Worm (Caenorhabditis elegans) whole organism, young adult: Measurements from ENCODE around the gene F43C9.1.

ENCODE experiments used
- F55B11.4 ChIP-seq: sonication (generic microtip); optimal IDR thresholded peaks from 2 replicates; lab custom pipeline; 2016; ENCODE audit warnings: missing compliant biosample characterization, missing genetic modification characterization, borderline replicate concordance; ENCODE audit not compliant: insufficient read depth
- Y67H2A.10 ChIP-seq: fragments of 200-800 bp; sonication (Bioruptor generic); conservative IDR thresholded peaks from 2 replicates; pipeline ENCODE4 v1.3.6; 2022; ENCODE audit warnings: missing genetic modification reagents, missing genetic modification characterization, missing compliant biosample characterization
- ama-1 ChIP-seq, 3 experiments: fragments of 150-350 bp in 1 of 3; sonication (generic microtip) in 2 of 3; optimal IDR thresholded peaks; 2 replicates each; lab custom pipeline; 2014 to 2018; ENCODE audit warnings: missing biosample characterization in 2 of 3, missing genetic modification characterization in 2 of 3, missing genetic modification reagents in 2 of 3
- die-1 ChIP-seq: sonication (generic microtip); optimal IDR thresholded peaks from 2 replicates; lab custom pipeline; 2016; ENCODE audit warnings: missing genotype, mild to moderate bottlenecking, missing genetic modification characterization, missing compliant biosample characterization
- lin-54 ChIP-seq: fragments of 200-800 bp; sonication (Bioruptor generic); optimal IDR thresholded peaks from 2 replicates; lab custom pipeline; 2018; ENCODE audit warnings: mild to moderate bottlenecking, missing genetic modification characterization, missing compliant biosample characterization
- tbx-9 ChIP-seq: sonication (generic microtip); optimal IDR thresholded peaks from 2 replicates; lab custom pipeline; 2016; ENCODE audit warnings: borderline replicate concordance, missing genetic modification characterization, inconsistent platforms, missing compliant biosample characterization
- unc-62 ChIP-seq: fragments of 150-350 bp; optimal IDR thresholded peaks from 2 replicates; lab custom pipeline; 2014; ENCODE audit warnings: missing biosample characterization, missing genetic modification reagents, missing genetic modification characterization

ce11 chrX:4844765-4845164 is 51.7 kb downstream of the F43C9.1 start:
- no peak for TF ChIP-seq Y67H2A.10 (GFP tag; lab: Robert Waterston, UW)
- no peak for TF ChIP-seq ama-1 (optimal IDR thresholded peaks at IDR 0.05; lab: Kevin White, UChicago)
- TF ChIP-seq ama-1 (GFP tag; optimal IDR thresholded peaks at IDR 0.05; lab: Kevin White, UChicago), result no peak
- no peak for TF ChIP-seq lin-54 (GFP tag; lab: Kevin White, UChicago)
- TF ChIP-seq unc-62, result no peak
- TF ChIP-seq die-1 (tag; lab: Kevin White, UChicago), result no peak
- no peak for TF ChIP-seq tbx-9 (tag; lab: Kevin White, UChicago)
- no peak for TF ChIP-seq F55B11.4 (tag; lab: Kevin White, UChicago)
